Worm (Caenorhabditis elegans): Measurements from ENCODE around the gene Y66D12A.8.

DNA sequence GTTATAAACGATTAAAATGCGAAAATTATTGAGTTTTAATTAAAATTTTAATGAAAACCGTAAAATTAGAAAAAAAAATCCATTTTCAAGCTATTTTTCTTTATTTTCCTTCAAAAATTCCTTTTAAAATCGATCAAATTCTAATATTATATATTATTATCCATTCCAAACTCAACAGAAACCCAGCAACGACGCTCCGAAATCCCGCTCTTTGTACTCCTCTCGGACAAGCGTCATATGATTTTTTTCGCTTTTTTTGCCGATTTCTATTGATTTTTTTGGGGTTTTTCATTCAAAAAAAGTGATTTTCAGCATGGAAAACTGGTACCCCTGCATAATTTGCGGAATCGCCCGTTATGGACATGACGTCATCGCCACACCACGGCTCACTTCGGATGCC, 42.4 kb downstream of the Y66D12A.8 start, which contains the start of gene ceh-91:
- TF ChIP-seq ZK546.5 (tag; optimal IDR thresholded peaks at IDR 0.05): no peak
- no peak for TF ChIP-seq egl-5 (tag; optimal IDR thresholded peaks at IDR 0.05)
- TF ChIP-seq nfya-1 (tag; optimal IDR thresholded peaks at IDR 0.05; ENCODE audit: insufficient read depth): no peak
- no peak for TF ChIP-seq snpc-4 (tag; optimal IDR thresholded peaks at IDR 0.05)
- TF ChIP-seq elt-3 (tag; optimal IDR thresholded peaks at IDR 0.05): no peak
- no peak for TF ChIP-seq fkh-10 (GFP tag; optimal IDR thresholded peaks at IDR 0.05)
